Fruit fly (Drosophila melanogaster) whole organism, pupa: ENCODE measurements around the gene Spx.

ENCODE experiments used
- D1 ChIP-seq: fragments of 200-800 bp; sonication (Bioruptor generic); optimal IDR thresholded peaks from 2 replicates; lab custom pipeline; 2018; ENCODE audit warnings: missing biosample characterization, mild to moderate bottlenecking, missing genetic modification characterization, moderate library complexity
- EcR ChIP-seq: fragments of 200-800 bp; sonication (Bioruptor generic); optimal IDR thresholded peaks from 3 replicates; lab custom pipeline; 2019; ENCODE audit warnings: missing biosample characterization, missing genetic modification characterization, mild to moderate bottlenecking, moderate library complexity, missing genetic modification reagents
- Ets98B ChIP-seq: fragments of 200-800 bp; sonication (Bioruptor generic); IDR thresholded peaks from 2 replicates; pipeline ENCODE4 v1.3.6; 2022; ENCODE audit warnings: missing biosample characterization, missing genetic modification characterization
- Pif1B ChIP-seq: fragments of 200-800 bp; sonication (Bioruptor generic); optimal IDR thresholded peaks from 3 replicates; lab custom pipeline; 2016; ENCODE audit warnings: missing biosample characterization, missing genetic modification characterization

- TF ChIP-seq D1 (tag; lab: Kevin White, UChicago) (no peak), EcR (peak; percentile 9), Pif1B (GFP tag; lab: Kevin White, UChicago) (no peak), Ets98B (GFP tag; lab: Robert Waterston, UW) (no peak; the same call in 1 of the 2 replicates)
These were observed 12.3 kb downstream of the Spx start, which contains the start of gene Spt6 for dm6 chrX:6267745-6268582.
